Worm (Caenorhabditis elegans) whole organism, early embryonic: ENCODE measurements around the gene abi-1.

ENCODE experiments used
- B0310.2 ChIP-seq: sonication (generic microtip); optimal IDR thresholded peaks from 2 replicates; lab custom pipeline; 2016; ENCODE audit warnings: mild to moderate bottlenecking, missing genetic modification characterization, missing compliant biosample characterization
- F13C5.2 ChIP-seq: sonication (generic microtip); optimal IDR thresholded peaks from 2 replicates; lab custom pipeline; 2017; ENCODE audit warnings: mild to moderate bottlenecking, missing genetic modification characterization, inconsistent platforms, missing compliant biosample characterization
- aly-1 ChIP-seq: sonication (generic microtip); optimal IDR thresholded peaks from 2 replicates; lab custom pipeline; 2016; ENCODE audit warnings: missing genetic modification characterization, missing compliant biosample characterization
- ama-1 ChIP-seq: fragments of 150-350 bp; optimal IDR thresholded peaks from 2 replicates; lab custom pipeline; 2014
- ceh-13 ChIP-seq: fragments of 200-800 bp; sonication (Bioruptor generic); optimal IDR thresholded peaks from 2 replicates; lab custom pipeline; 2018; ENCODE audit warnings: mild to moderate bottlenecking, missing genetic modification characterization, missing compliant biosample characterization
- ceh-36 ChIP-seq: sonication (generic microtip); optimal IDR thresholded peaks from 2 replicates; lab custom pipeline; 2016; ENCODE audit warnings: missing genetic modification characterization, inconsistent platforms, missing compliant biosample characterization
- ets-7 ChIP-seq: sonication (generic microtip); optimal IDR thresholded peaks from 2 replicates; lab custom pipeline; 2016; ENCODE audit warnings: missing genotype, missing genetic modification characterization, missing compliant biosample characterization
- flt-1 ChIP-seq: fragments of 200-800 bp; sonication (Bioruptor generic); IDR thresholded peaks from 2 replicates; pipeline ENCODE4 v1.3.6; 2022; ENCODE audit warnings: missing genetic modification characterization, missing compliant biosample characterization
- hmbx-1 ChIP-seq: sonication (generic microtip); optimal IDR thresholded peaks from 2 replicates; lab custom pipeline; 2016; ENCODE audit warnings: mild to moderate bottlenecking, missing genetic modification characterization, missing compliant biosample characterization
- hmg-4 ChIP-seq: fragments of 200-800 bp; sonication (Bioruptor generic); optimal IDR thresholded peaks from 2 replicates; lab custom pipeline; 2018; ENCODE audit warnings: mild to moderate bottlenecking, missing genetic modification characterization, missing compliant biosample characterization
- hnd-1 ChIP-seq: sonication (generic microtip); optimal IDR thresholded peaks from 2 replicates; lab custom pipeline; 2016; ENCODE audit warnings: missing genetic modification characterization, missing compliant biosample characterization
- pes-1 ChIP-seq: fragments of 200-800 bp; sonication (Bioruptor generic); IDR thresholded peaks from 2 replicates; pipeline ENCODE4 v1.3.6; 2022; ENCODE audit warnings: missing genetic modification reagents, missing genetic modification characterization, missing compliant biosample characterization
- scrt-1 ChIP-seq: fragments of 200-800 bp; sonication (Bioruptor generic); IDR thresholded peaks from 2 replicates; pipeline ENCODE4 v1.3.6; 2022; ENCODE audit warnings: missing genetic modification characterization, missing compliant biosample characterization
- sea-1 ChIP-seq: fragments of 200-800 bp; sonication (Bioruptor generic); conservative IDR thresholded peaks from 2 replicates; pipeline ENCODE4 v1.3.6; 2022; ENCODE audit warnings: missing genetic modification characterization, missing compliant biosample characterization
- tbx-11 ChIP-seq: fragments of 200-800 bp; sonication (Bioruptor generic); IDR thresholded peaks from 2 replicates; pipeline ENCODE4 v1.3.6; 2022; ENCODE audit warnings: missing genetic modification characterization, missing compliant biosample characterization
- tbx-37 ChIP-seq: fragments of 200-800 bp; sonication (Bioruptor generic); conservative IDR thresholded peaks from 2 replicates; pipeline ENCODE4 v1.3.6; 2022; ENCODE audit warnings: missing genetic modification reagents, missing genetic modification characterization, missing compliant biosample characterization
- tra-4 ChIP-seq: sonication (generic microtip); optimal IDR thresholded peaks from 2 replicates; lab custom pipeline; 2017; ENCODE audit warnings: missing genetic modification characterization, missing compliant biosample characterization

abi-1 gene

ce11 chrIII:5714230-5714983, 21.9 kb upstream of the abi-1 start, which contains the start of gene arf-1:
Gene arf-1 (plus strand): TSS chrIII:5714886.
- TF ChIP-seq tbx-37 (no peak), tra-4 (tag; lab: Kevin White, UChicago) (no peak), ets-7 (tag; lab: Kevin White, UChicago) (no peak), hmg-4 (GFP tag; lab: Kevin White, UChicago) (no peak), aly-1 (no peak), flt-1 (GFP tag; lab: Robert Waterston, UW) (no peak), hnd-1 (tag; lab: Kevin White, UChicago) (no peak), ceh-13 (GFP tag; lab: Kevin White, UChicago) (no peak), scrt-1 (no peak), B0310.2 (tag; lab: Kevin White, UChicago) (no peak), sea-1 (no peak), tbx-11 (GFP tag; lab: Robert Waterston, UW) (no peak), ama-1 (lab: Kevin White, UChicago) (no peak), ceh-36 (tag; lab: Kevin White, UChicago) (no peak), pes-1 (GFP tag; lab: Robert Waterston, UW) (no peak), hmbx-1 (no peak), F13C5.2 (tag; lab: Kevin White, UChicago) (no peak)

ce11 chrIII:5711881-5712643, 19.5 kb upstream of the abi-1 start:
- TF ChIP-seq F13C5.2 (tag; lab: Kevin White, UChicago): no peak
- no peak for TF ChIP-seq pes-1 (GFP tag; lab: Robert Waterston, UW)
- TF ChIP-seq tbx-37: no peak
- no peak for TF ChIP-seq scrt-1
- no peak for TF ChIP-seq sea-1
- no peak for TF ChIP-seq ceh-13 (GFP tag; lab: Kevin White, UChicago)
- no peak for TF ChIP-seq ceh-36 (tag; lab: Kevin White, UChicago)
- TF ChIP-seq flt-1 (GFP tag; lab: Robert Waterston, UW): no peak
- no peak for TF ChIP-seq ama-1 (lab: Kevin White, UChicago)
- TF ChIP-seq hmbx-1: no peak
- TF ChIP-seq B0310.2 (tag; lab: Kevin White, UChicago): no peak
- TF ChIP-seq hmg-4 (GFP tag; lab: Kevin White, UChicago): no peak

ce11 chrIII:5711242-5711641, 18.7 kb upstream of the abi-1 start, which contains the start of gene rbm-26:
Gene rbm-26 (plus strand): TSS chrIII:5711542.
- TF ChIP-seq F13C5.2 (tag; lab: Kevin White, UChicago) (no peak), ama-1 (lab: Kevin White, UChicago) (no peak), tbx-37 (no peak), sea-1 (no peak), ets-7 (tag; lab: Kevin White, UChicago) (no peak), hmbx-1 (no peak), aly-1 (no peak), hmg-4 (GFP tag; lab: Kevin White, UChicago) (no peak), tra-4 (tag; lab: Kevin White, UChicago) (no peak), scrt-1 (no peak), tbx-11 (GFP tag; lab: Robert Waterston, UW) (no peak), B0310.2 (tag; lab: Kevin White, UChicago) (no peak), ceh-36 (tag; lab: Kevin White, UChicago) (no peak), hnd-1 (tag; lab: Kevin White, UChicago) (no peak), pes-1 (GFP tag; lab: Robert Waterston, UW) (no peak), ceh-13 (GFP tag; lab: Kevin White, UChicago) (no peak), flt-1 (GFP tag; lab: Robert Waterston, UW) (no peak)

ce11 chrIII:5710676-5711075, 18.1 kb upstream of the abi-1 start:
- TF ChIP-seq sea-1 (0 out of 2 replicates have a peak, but pooled peaks have one; percentile 26), ama-1 (lab: Kevin White, UChicago) (no peak), aly-1 (peak; percentile 3)

- TF ChIP-seq sea-1 (no peak), hmg-4 (GFP tag; lab: Kevin White, UChicago) (no peak), flt-1 (GFP tag; lab: Robert Waterston, UW) (no peak), ama-1 (lab: Kevin White, UChicago) (no peak), ets-7 (tag; lab: Kevin White, UChicago) (no peak), B0310.2 (tag; lab: Kevin White, UChicago) (no peak), ceh-13 (GFP tag; lab: Kevin White, UChicago) (no peak), ceh-36 (tag; lab: Kevin White, UChicago) (no peak), hnd-1 (tag; lab: Kevin White, UChicago) (no peak), tbx-11 (GFP tag; lab: Robert Waterston, UW) (no peak)
Measured at ce11 chrIII:5710045-5710444, 17.5 kb upstream of the abi-1 start, which contains the start of gene B0336.12. Gene B0336.12 (minus strand): TSS chrIII:5710145.

ce11 chrIII:5709224-5709623, 16.7 kb upstream of the abi-1 start, which contains the start of gene hpo-28:
Gene hpo-28 (minus strand): TSS chrIII:5709324.
- no peak for TF ChIP-seq ama-1 (lab: Kevin White, UChicago)
- TF ChIP-seq pes-1 (GFP tag; lab: Robert Waterston, UW): no peak
- TF ChIP-seq B0310.2 (tag; lab: Kevin White, UChicago): no peak
- no peak for TF ChIP-seq ceh-36 (tag; lab: Kevin White, UChicago)
- TF ChIP-seq aly-1: no peak
- no peak for TF ChIP-seq tra-4 (tag; lab: Kevin White, UChicago)
- TF ChIP-seq ets-7 (tag; lab: Kevin White, UChicago): no peak
- TF ChIP-seq scrt-1: no peak
- no peak for TF ChIP-seq hmg-4 (GFP tag; lab: Kevin White, UChicago)
- TF ChIP-seq tbx-11 (GFP tag; lab: Robert Waterston, UW): no peak
- TF ChIP-seq tbx-37: no peak
- TF ChIP-seq flt-1 (GFP tag; lab: Robert Waterston, UW): no peak
- no peak for TF ChIP-seq F13C5.2 (tag; lab: Kevin White, UChicago)
- no peak for TF ChIP-seq sea-1
- TF ChIP-seq hmbx-1: no peak
- TF ChIP-seq ceh-13 (GFP tag; lab: Kevin White, UChicago): no peak
- no peak for TF ChIP-seq hnd-1 (tag; lab: Kevin White, UChicago)
